Fruit fly (Drosophila melanogaster): Measurements from ENCODE around the gene Sec16.

The Sec16 gene

dm6 chrX:12579506-12579999, 16.3 kb upstream of the Sec16 start (continued):
- TF ChIP-seq CG8089 (GFP tag; optimal IDR thresholded peaks at IDR 0.05) = peak; percentile 92
- TF ChIP-seq CG13296 (GFP tag; optimal IDR thresholded peaks at IDR 0.05) = peak; percentile 96
- TF ChIP-seq esg (GFP tag; conservative IDR thresholded peaks at IDR 0.05) = peak; percentile 95
- no peak for TF ChIP-seq HLH4C (GFP tag; IDR thresholded peaks at IDR 0.05; ENCODE audit: partially characterized antibody)
- peak; percentile 95 for TF ChIP-seq CG14014 (GFP tag; IDR thresholded peaks at IDR 0.05)
- TF ChIP-seq Dp (GFP tag; optimal IDR thresholded peaks at IDR 0.05) = peak; percentile 0
- peak; percentile 98 for TF ChIP-seq CG2120 (GFP tag; optimal IDR thresholded peaks at IDR 0.05)
- no peak for TF ChIP-seq mld (GFP tag; IDR thresholded peaks at IDR 0.05; ENCODE audit: partially characterized antibody)
- peak; percentile 90 for TF ChIP-seq gcm (GFP tag; optimal IDR thresholded peaks at IDR 0.05)
- no peak for TF ChIP-seq h (optimal IDR thresholded peaks at IDR 0.05)
- TF ChIP-seq CG15269 (tag; optimal IDR thresholded peaks at IDR 0.05) = peak; percentile 98
- peak; percentile 91 for TF ChIP-seq da (GFP tag; optimal IDR thresholded peaks at IDR 0.05)
- TF ChIP-seq CG11696 (GFP tag; IDR thresholded peaks at IDR 0.05) = peak; percentile 78
- peak; percentile 94 for TF ChIP-seq slbo (GFP tag; IDR thresholded peaks at IDR 0.05)
- peak; percentile 95 for TF ChIP-seq CG2712 (tag; optimal IDR thresholded peaks at IDR 0.05)
- peak; percentile 94 for TF ChIP-seq Dbx (GFP tag; IDR thresholded peaks at IDR 0.05)
- peak; percentile 96 for TF ChIP-seq ems (GFP tag; optimal IDR thresholded peaks at IDR 0.05)
- no peak for TF ChIP-seq Stat92E (GFP tag; optimal IDR thresholded peaks at IDR 0.05)
- TF ChIP-seq Sox102F (GFP tag; optimal IDR thresholded peaks at IDR 0.05) = peak; percentile 98
- peak in 1 of 3 experiments; percentile 84 for TF ChIP-seq lola (GFP tag; optimal IDR thresholded peaks at IDR 0.05)
- TF ChIP-seq ac (GFP tag; optimal IDR thresholded peaks at IDR 0.05) = peak; percentile 70
- TF ChIP-seq lbe (GFP tag; optimal IDR thresholded peaks at IDR 0.05) = peak; percentile 95
- TF ChIP-seq schlank (tag; optimal IDR thresholded peaks at IDR 0.05) = peak; percentile 93
- peak; percentile 92 for TF ChIP-seq danr (GFP tag; IDR thresholded peaks at IDR 0.05)
- TF ChIP-seq CG8944 (GFP tag; optimal IDR thresholded peaks at IDR 0.05) = peak; percentile 92
- peak; percentile 12 for TF ChIP-seq CG17912 (GFP tag; optimal IDR thresholded peaks at IDR 0.05)
- peak; percentile 87 for TF ChIP-seq Bdp1 (GFP tag; optimal IDR thresholded peaks at IDR 0.05)
- TF ChIP-seq CG11723 (GFP tag; optimal IDR thresholded peaks at IDR 0.05) = peak; percentile 92
- peak; percentile 96 for TF ChIP-seq CG18619 (GFP tag; optimal IDR thresholded peaks at IDR 0.05)
- TF ChIP-seq Dip2 (GFP tag; IDR thresholded peaks at IDR 0.05) = no peak
- TF ChIP-seq CG3995 (GFP tag; optimal IDR thresholded peaks at IDR 0.05) = peak; percentile 66
- peak; percentile 91 for TF ChIP-seq oc (tag; optimal IDR thresholded peaks at IDR 0.05)
- TF ChIP-seq gem (tag; optimal IDR thresholded peaks at IDR 0.05) = peak; percentile 98
- peak; percentile 73 for TF ChIP-seq CG14965 (GFP tag; optimal IDR thresholded peaks at IDR 0.05; ENCODE audit: borderline replicate concordance)
- TF ChIP-seq grau (tag; optimal IDR thresholded peaks at IDR 0.05) = peak; percentile 96
- TF ChIP-seq Rx (GFP tag; IDR thresholded peaks at IDR 0.05) = peak; percentile 91
- peak; percentile 39 for TF ChIP-seq grn (GFP tag; optimal IDR thresholded peaks at IDR 0.05)
- TF ChIP-seq CG12236 (GFP tag; optimal IDR thresholded peaks at IDR 0.05) = peak; percentile 92
- peak; percentile 96 for TF ChIP-seq HHEX (GFP tag; optimal IDR thresholded peaks at IDR 0.05)
- TF ChIP-seq br (optimal IDR thresholded peaks at IDR 0.05) = no peak
- TF ChIP-seq CG10979 (tag; optimal IDR thresholded peaks at IDR 0.05) = peak; percentile 91
- peak; percentile 92 for TF ChIP-seq CG14050 (GFP tag; IDR thresholded peaks at IDR 0.05)
- TF ChIP-seq CG3847 (GFP tag; IDR thresholded peaks at IDR 0.05) = peak; percentile 93
- peak; percentile 92 for TF ChIP-seq CG17568 (GFP tag; optimal IDR thresholded peaks at IDR 0.05)
- TF ChIP-seq crc (GFP tag; optimal IDR thresholded peaks at IDR 0.05) = peak; percentile 90
- TF ChIP-seq croc (GFP tag; conservative IDR thresholded peaks at IDR 0.05) = peak; percentile 78
- peak; percentile 98 for TF ChIP-seq CG17361 (GFP tag; IDR thresholded peaks at IDR 0.05)
- TF ChIP-seq nmo (GFP tag; optimal IDR thresholded peaks at IDR 0.05) = peak; percentile 97
- peak; percentile 86 for TF ChIP-seq Gug (GFP tag; IDR thresholded peaks at IDR 0.05)
